Fruit fly (Drosophila melanogaster) whole organism, pupa: Measurements from ENCODE around the gene CG31751.
A peak's percentile ranks its signal among the peaks of the same experiment; 100 is the strongest.

Experiments used
- CG12605 ChIP-seq: fragments of 200-800 bp; sonication (Bioruptor generic); IDR thresholded peaks from 2 replicates; pipeline ENCODE4 v1.3.6; 2022; ENCODE audit warnings: missing biosample characterization, missing genetic modification characterization
- CG8159 ChIP-seq: fragments of 200-800 bp; sonication (Bioruptor generic); optimal IDR thresholded peaks from 3 replicates; lab custom pipeline; 2018; ENCODE audit warnings: missing biosample characterization, mild to moderate bottlenecking, missing genetic modification characterization, moderate library complexity
- CG9948 ChIP-seq: fragments of 200-800 bp; sonication (Bioruptor generic); optimal IDR thresholded peaks from 2 replicates; lab custom pipeline; 2018; ENCODE audit warnings: missing biosample characterization, mild to moderate bottlenecking, missing genetic modification characterization, moderate library complexity
- Snoo ChIP-seq: fragments of 200-800 bp; sonication (Bioruptor generic); optimal IDR thresholded peaks from 3 replicates; lab custom pipeline; 2017; ENCODE audit warnings: missing biosample characterization, mild to moderate bottlenecking, missing genetic modification characterization, inconsistent platforms
- fd96Ca ChIP-seq: fragments of 200-800 bp; sonication (Bioruptor generic); IDR thresholded peaks from 3 replicates; pipeline ENCODE4 v1.3.6; 2022; ENCODE audit warnings: missing biosample characterization, missing genetic modification characterization
- rn ChIP-seq: fragments of 200-800 bp; sonication (Bioruptor generic); IDR thresholded peaks from 2 replicates; pipeline ENCODE4 v1.3.6; 2022; ENCODE audit warnings: missing biosample characterization, missing genetic modification characterization

dm6 chr2L:18695404-18695804 lies 18.4 kb downstream of the CG31751 start, which contains the start of the genes CG10383 and CG10338:
- TF ChIP-seq CG9948 (tag; lab: Kevin White, UChicago): peak; percentile 70
- TF ChIP-seq Snoo (tag; lab: Kevin White, UChicago): peak; percentile 79
- TF ChIP-seq rn (GFP tag; lab: Robert Waterston, UW): peak; percentile 80
- peak; percentile 71 for TF ChIP-seq CG8159 (tag; lab: Kevin White, UChicago)
- peak; percentile 75 for TF ChIP-seq CG12605 (GFP tag; lab: Robert Waterston, UW)
- TF ChIP-seq fd96Ca (GFP tag; lab: Robert Waterston, UW): peak; percentile 94
